Fruit fly (Drosophila melanogaster): ENCODE measurements around the gene Gapvd1.

Gapvd1 gene

DNA sequence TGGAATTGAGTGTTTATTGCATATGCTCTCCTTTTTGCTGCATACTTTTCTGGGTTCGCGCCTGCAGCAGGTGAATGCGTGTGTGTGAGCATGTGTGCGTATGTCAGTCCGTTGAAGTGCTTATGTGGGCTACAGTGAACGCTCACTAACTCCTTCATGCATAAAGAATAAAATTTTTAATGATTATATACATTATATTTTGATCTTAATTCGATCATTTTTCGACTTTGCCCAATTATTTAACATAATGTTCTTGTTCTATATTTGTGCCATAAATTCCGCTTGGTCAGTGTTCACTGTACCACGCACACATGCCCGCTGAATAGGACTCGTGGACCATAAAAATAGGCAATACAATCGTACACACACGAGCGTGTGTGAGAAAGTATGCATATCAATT lies 45.6 kb downstream of the Gapvd1 start (continued):
- TF ChIP-seq CG6813 (GFP tag; optimal IDR thresholded peaks at IDR 0.05), result no peak
- TF ChIP-seq nerfin-1 (tag; optimal IDR thresholded peaks at IDR 0.05), result no peak
- 0 out of 2 replicates have a peak, but pooled peaks have one; percentile 29 for TF ChIP-seq CG14667 (GFP tag; IDR thresholded peaks at IDR 0.05)
- no peak for TF ChIP-seq Pdp1 (GFP tag; optimal IDR thresholded peaks at IDR 0.05)
- TF ChIP-seq prd (optimal IDR thresholded peaks at IDR 0.05), result no peak
- TF ChIP-seq prd (GFP tag; IDR thresholded peaks at IDR 0.05), result peak; percentile 70
- no peak for TF ChIP-seq sima (GFP tag; optimal IDR thresholded peaks at IDR 0.05)
- no peak for TF ChIP-seq her (GFP tag; optimal IDR thresholded peaks at IDR 0.05)
- no peak for TF ChIP-seq B-H2 (GFP tag; optimal IDR thresholded peaks at IDR 0.05)
- no peak for TF ChIP-seq CG6683 (GFP tag; optimal IDR thresholded peaks at IDR 0.05)
- no peak for TF ChIP-seq CG15696 (tag; optimal IDR thresholded peaks at IDR 0.05)
- TF ChIP-seq CG2116 (GFP tag; optimal IDR thresholded peaks at IDR 0.05), result no peak
- TF ChIP-seq salm (tag; optimal IDR thresholded peaks at IDR 0.05), result no peak
- TF ChIP-seq ash1 (GFP tag; optimal IDR thresholded peaks at IDR 0.05), result no peak
- no peak for TF ChIP-seq CG1832 (GFP tag; optimal IDR thresholded peaks at IDR 0.05)
- TF ChIP-seq dysf (GFP tag; IDR thresholded peaks at IDR 0.05), result peak; percentile 69
- TF ChIP-seq CG18476 (GFP tag; optimal IDR thresholded peaks at IDR 0.05), result no peak
- TF ChIP-seq pb (GFP tag; optimal IDR thresholded peaks at IDR 0.05), result no peak
- no peak for TF ChIP-seq CG2129 (GFP tag; IDR thresholded peaks at IDR 0.05; ENCODE audit: partially characterized antibody)
- no peak for TF ChIP-seq mam (GFP tag; optimal IDR thresholded peaks at IDR 0.05)
- TF ChIP-seq h (optimal IDR thresholded peaks at IDR 0.05), result no peak
- no peak for TF ChIP-seq pum (GFP tag; optimal IDR thresholded peaks at IDR 0.05)
- no peak for TF ChIP-seq Hand (GFP tag; optimal IDR thresholded peaks at IDR 0.05)
- TF ChIP-seq CG18764 (GFP tag; optimal IDR thresholded peaks at IDR 0.05), result no peak
- no peak for TF ChIP-seq exex (tag; optimal IDR thresholded peaks at IDR 0.05)
- no peak for TF ChIP-seq NfI (GFP tag; optimal IDR thresholded peaks at IDR 0.05)
- TF ChIP-seq hb (GFP tag; IDR thresholded peaks at IDR 0.05; ENCODE audit: partially characterized antibody), result no peak
- TF ChIP-seq CG17612 (GFP tag; IDR thresholded peaks at IDR 0.05), result no peak
- TF ChIP-seq ems (GFP tag; optimal IDR thresholded peaks at IDR 0.05), result no peak
- no peak for TF ChIP-seq CHES-1-like (GFP tag; optimal IDR thresholded peaks at IDR 0.05)
- TF ChIP-seq CG17385 (GFP tag; optimal IDR thresholded peaks at IDR 0.05), result no peak
- no peak for TF ChIP-seq tup (GFP tag; optimal IDR thresholded peaks at IDR 0.05)
- no peak for TF ChIP-seq CG7786 (GFP tag; optimal IDR thresholded peaks at IDR 0.05)
- no peak for TF ChIP-seq ftz-f1 (GFP tag; optimal IDR thresholded peaks at IDR 0.05)
- TF ChIP-seq lab (GFP tag; optimal IDR thresholded peaks at IDR 0.05), result peak; percentile 16
- 0 out of 3 replicates have a peak, but pooled peaks have one; percentile 37 for TF ChIP-seq C15 (GFP tag; IDR thresholded peaks at IDR 0.05)
- TF ChIP-seq CG7357 (GFP tag; IDR thresholded peaks at IDR 0.05), result peak; percentile 56; the same call in 2 of the 3 replicates
- no peak for TF ChIP-seq CG12744 (GFP tag; optimal IDR thresholded peaks at IDR 0.05)
- TF ChIP-seq Sox102F (GFP tag; optimal IDR thresholded peaks at IDR 0.05), result no peak
- TF ChIP-seq CG6254 (GFP tag; optimal IDR thresholded peaks at IDR 0.05), result no peak
- TF ChIP-seq CG15073 (GFP tag; optimal IDR thresholded peaks at IDR 0.05), result no peak
- TF ChIP-seq Elba2 (GFP tag; optimal IDR thresholded peaks at IDR 0.05), result no peak
- no peak for TF ChIP-seq CG3163 (GFP tag; optimal IDR thresholded peaks at IDR 0.05)
- peak; percentile 30; the same call in 1 of the 2 replicates for TF ChIP-seq CG32772 (GFP tag; IDR thresholded peaks at IDR 0.05)
- TF ChIP-seq CG12391 (tag; optimal IDR thresholded peaks at IDR 0.05), result no peak
- TF ChIP-seq croc (GFP tag; conservative IDR thresholded peaks at IDR 0.05), result peak; percentile 22; the same call in 1 of the 3 replicates
- 0 out of 2 replicates have a peak, but pooled peaks have one; percentile 19 for TF ChIP-seq MBD-R2 (GFP tag; IDR thresholded peaks at IDR 0.05)
- no peak for TF ChIP-seq CG16815 (GFP tag; optimal IDR thresholded peaks at IDR 0.05)
- no peak for TF ChIP-seq unc-4 (GFP tag; IDR thresholded peaks at IDR 0.05; ENCODE audit: partially characterized antibody)
- no peak for TF ChIP-seq chinmo (GFP tag; IDR thresholded peaks at IDR 0.05; ENCODE audit: partially characterized antibody)
- no peak for TF ChIP-seq CG11093 (GFP tag; IDR thresholded peaks at IDR 0.05)

All from whole organism, embryonic.